Worm (Caenorhabditis elegans): ENCODE results near the gene dcap-2.

The dcap-2 gene

ce11 chrIV:13493719-13494118 is 28.0 kb downstream of the dcap-2 start:
- TF ChIP-seq T23F11.4 (GFP tag; optimal IDR thresholded peaks at IDR 0.05), result no peak

- TF ChIP-seq eyg-1 (tag; optimal IDR thresholded peaks at IDR 0.05) (no peak), ttx-3 (tag; optimal IDR thresholded peaks at IDR 0.05) (no peak), Y22D7AL.16 (tag; optimal IDR thresholded peaks at IDR 0.05) (no peak), C08G9.2 (tag; optimal IDR thresholded peaks at IDR 0.05) (no peak), syd-9 (tag; optimal IDR thresholded peaks at IDR 0.05) (no peak), K02D7.2 (tag; optimal IDR thresholded peaks at IDR 0.05) (no peak), tbx-7 (tag; optimal IDR thresholded peaks at IDR 0.05) (no peak), ceh-14 (tag; optimal IDR thresholded peaks at IDR 0.05) (no peak), lim-6 (tag; optimal IDR thresholded peaks at IDR 0.05) (no peak), fax-1 (tag; optimal IDR thresholded peaks at IDR 0.05) (no peak), ztf-16 (tag; optimal IDR thresholded peaks at IDR 0.05) (no peak), pha-4 (tag; optimal IDR thresholded peaks at IDR 0.05) (no peak), sox-4 (tag; optimal IDR thresholded peaks at IDR 0.05) (no peak), lin-11 (tag; optimal IDR thresholded peaks at IDR 0.05) (no peak), unc-3 (GFP tag; conservative IDR thresholded peaks at IDR 0.05) (no peak), unc-3 (tag; optimal IDR thresholded peaks at IDR 0.05) (no peak)
These were observed 29.4 kb downstream of the dcap-2 start, which contains the start of gene Y45F10A.7 for ce11 chrIV:13492271-13492670. Gene Y45F10A.7, plus strand, starts transcription at chrIV:13492571.

ce11 chrIV:13487596-13487995 is 34.1 kb downstream of the dcap-2 start:
- peak; percentile 83 for TF ChIP-seq nfya-1 (tag; optimal IDR thresholded peaks at IDR 0.05)
- no peak for TF ChIP-seq unc-55 (GFP tag; optimal IDR thresholded peaks at IDR 0.05)

ce11 chrIV:13487019-13487418 is 34.7 kb downstream of the dcap-2 start:
- no peak for TF ChIP-seq Y22D7AL.16 (tag; optimal IDR thresholded peaks at IDR 0.05)
- no peak for TF ChIP-seq mec-3 (tag; optimal IDR thresholded peaks at IDR 0.05; ENCODE audit: borderline replicate concordance)
- no peak for TF ChIP-seq pqm-1 (tag; optimal IDR thresholded peaks at IDR 0.05)
- peak; percentile 28 for TF ChIP-seq unc-86 (tag; optimal IDR thresholded peaks at IDR 0.05)
- TF ChIP-seq madf-2 (tag; optimal IDR thresholded peaks at IDR 0.05), result no peak
- no peak for TF ChIP-seq T23F11.4 (GFP tag; optimal IDR thresholded peaks at IDR 0.05)
- TF ChIP-seq ceh-6 (GFP tag; optimal IDR thresholded peaks at IDR 0.05), result no peak
- TF ChIP-seq K09A11.1 (tag; optimal IDR thresholded peaks at IDR 0.05; ENCODE audit: insufficient read depth), result no peak
- TF ChIP-seq ceh-14 (tag; optimal IDR thresholded peaks at IDR 0.05), result peak; percentile 38
- TF ChIP-seq nhr-11 (tag; optimal IDR thresholded peaks at IDR 0.05), result no peak
- no peak for TF ChIP-seq ttx-3 (tag; optimal IDR thresholded peaks at IDR 0.05)
- TF ChIP-seq hlh-8 (tag; optimal IDR thresholded peaks at IDR 0.05), result peak; percentile 7
- TF ChIP-seq fax-1 (tag; optimal IDR thresholded peaks at IDR 0.05), result peak; percentile 90
- no peak for TF ChIP-seq C38D4.7 (GFP tag; optimal IDR thresholded peaks at IDR 0.05)
- no peak for TF ChIP-seq pax-1 (tag; optimal IDR thresholded peaks at IDR 0.05)
- TF ChIP-seq ahr-1 (tag; optimal IDR thresholded peaks at IDR 0.05), result no peak
- TF ChIP-seq nfya-1 (tag; optimal IDR thresholded peaks at IDR 0.05), result no peak
- no peak for TF ChIP-seq ceh-48 (tag; optimal IDR thresholded peaks at IDR 0.05)
- TF ChIP-seq unc-3 (GFP tag; conservative IDR thresholded peaks at IDR 0.05), result no peak
- TF ChIP-seq unc-3 (tag; optimal IDR thresholded peaks at IDR 0.05), result no peak
- TF ChIP-seq sox-4 (tag; optimal IDR thresholded peaks at IDR 0.05), result no peak
- no peak for TF ChIP-seq dve-1 (tag; optimal IDR thresholded peaks at IDR 0.05)
- TF ChIP-seq nhr-232 (tag; optimal IDR thresholded peaks at IDR 0.05), result no peak
- TF ChIP-seq ceh-30 (tag; optimal IDR thresholded peaks at IDR 0.05), result no peak
- TF ChIP-seq ceh-34 (tag; optimal IDR thresholded peaks at IDR 0.05), result no peak
- no peak for TF ChIP-seq ceh-19 (GFP tag; optimal IDR thresholded peaks at IDR 0.05)
- peak; percentile 52 for TF ChIP-seq F13H6.1 (tag; optimal IDR thresholded peaks at IDR 0.05)
- no peak for TF ChIP-seq ceh-18 (tag; optimal IDR thresholded peaks at IDR 0.05)
- TF ChIP-seq unc-55 (GFP tag; optimal IDR thresholded peaks at IDR 0.05), result no peak
- TF ChIP-seq syd-9 (tag; optimal IDR thresholded peaks at IDR 0.05), result no peak
- no peak for TF ChIP-seq pat-9 (tag; optimal IDR thresholded peaks at IDR 0.05)
- no peak for TF ChIP-seq lin-11 (tag; optimal IDR thresholded peaks at IDR 0.05)
- peak; percentile 62 for TF ChIP-seq tbx-7 (tag; optimal IDR thresholded peaks at IDR 0.05)
- peak; percentile 60 for TF ChIP-seq ceh-2 (tag; optimal IDR thresholded peaks at IDR 0.05)
- TF ChIP-seq elt-2 (tag; optimal IDR thresholded peaks at IDR 0.05), result peak; percentile 50
- no peak for TF ChIP-seq fkh-10 (GFP tag; optimal IDR thresholded peaks at IDR 0.05)
- no peak for TF ChIP-seq hlh-13 (GFP tag; optimal IDR thresholded peaks at IDR 0.05)
- peak; percentile 79 for TF ChIP-seq ets-4 (tag; optimal IDR thresholded peaks at IDR 0.05)
- TF ChIP-seq pha-4 (tag; optimal IDR thresholded peaks at IDR 0.05), result no peak
- no peak for TF ChIP-seq sox-2 (GFP tag; IDR thresholded peaks at IDR 0.05)
